Worm (Caenorhabditis elegans) whole organism, late embryonic: ENCODE data around the gene ZK1067.4.

Experiments used
- Y22D7AL.16 ChIP-seq: sonication (generic microtip); optimal IDR thresholded peaks from 2 replicates; lab custom pipeline; 2016; ENCODE audit warnings: missing genetic modification characterization, missing compliant biosample characterization
- ceh-14 ChIP-seq: sonication (generic microtip); optimal IDR thresholded peaks from 2 replicates; lab custom pipeline; 2016; ENCODE audit warnings: missing genotype, missing genetic modification characterization, missing compliant biosample characterization
- ceh-2 ChIP-seq: sonication (generic microtip); optimal IDR thresholded peaks from 2 replicates; lab custom pipeline; 2016; ENCODE audit warnings: missing genotype, missing genetic modification characterization, missing compliant biosample characterization
- elt-4 ChIP-seq: sonication (generic microtip); optimal IDR thresholded peaks from 2 replicates; lab custom pipeline; 2016; ENCODE audit warnings: missing genetic modification characterization, missing compliant biosample characterization
- ets-4 ChIP-seq: sonication (generic microtip); optimal IDR thresholded peaks from 2 replicates; lab custom pipeline; 2016; ENCODE audit warnings: missing genetic modification characterization, missing compliant biosample characterization
- lin-11 ChIP-seq: fragments of 200-800 bp; sonication (Bioruptor generic); optimal IDR thresholded peaks from 2 replicates; lab custom pipeline; 2018; ENCODE audit warnings: mild to moderate bottlenecking, missing genetic modification characterization, missing compliant biosample characterization
- pax-1 ChIP-seq: fragments of 150-350 bp; optimal IDR thresholded peaks from 2 replicates; lab custom pipeline; 2014; ENCODE audit warnings: missing biosample characterization, missing genetic modification characterization
- pha-2 ChIP-seq: sonication (generic microtip); optimal IDR thresholded peaks from 2 replicates; lab custom pipeline; 2017; ENCODE audit warnings: mild to moderate bottlenecking, missing genetic modification characterization, missing compliant biosample characterization
- tbx-2 ChIP-seq: sonication (generic microtip); optimal IDR thresholded peaks from 2 replicates; lab custom pipeline; 2016; ENCODE audit warnings: missing genetic modification characterization, missing compliant biosample characterization
- unc-55 ChIP-seq: sonication (generic microtip); optimal IDR thresholded peaks from 2 replicates; lab custom pipeline; 2017; ENCODE audit warnings: missing biosample characterization, missing genetic modification reagents, missing genetic modification characterization

ce11 chrII:9246648-9247047 is 36.5 kb downstream of the ZK1067.4 start, which contains the start of gene T26C5.5:
- TF ChIP-seq ets-4 (no peak), Y22D7AL.16 (tag; lab: Kevin White, UChicago) (no peak), pha-2 (tag; lab: Kevin White, UChicago) (no peak), ceh-14 (tag; lab: Kevin White, UChicago) (no peak), elt-4 (tag; lab: Kevin White, UChicago) (no peak), unc-55 (GFP tag; lab: Kevin White, UChicago) (no peak), ceh-2 (tag; lab: Kevin White, UChicago) (no peak), tbx-2 (tag; lab: Kevin White, UChicago) (no peak), pax-1 (no peak), lin-11 (no peak)
